Fruit fly (Drosophila melanogaster): ENCODE measurements around the gene CG1840.

Gene CG1840

dm6 chrX:11858439-11858813, 29.7 kb upstream of the CG1840 start:
- no peak for TF ChIP-seq CG17806 (tag; optimal IDR thresholded peaks at IDR 0.05)
- TF ChIP-seq CG32121 (GFP tag; IDR thresholded peaks at IDR 0.05), result no peak
- no peak for TF ChIP-seq rn (GFP tag; IDR thresholded peaks at IDR 0.05)
- TF ChIP-seq CG15710 (tag; optimal IDR thresholded peaks at IDR 0.05), result no peak
- no peak for TF ChIP-seq CG4496 (GFP tag; IDR thresholded peaks at IDR 0.05)
- TF ChIP-seq CG14655 (GFP tag; optimal IDR thresholded peaks at IDR 0.05), result no peak
- no peak for TF ChIP-seq CG34367 (tag; optimal IDR thresholded peaks at IDR 0.05)
- no peak for TF ChIP-seq Snoo (tag; optimal IDR thresholded peaks at IDR 0.05)
- TF ChIP-seq EcR (GFP tag; optimal IDR thresholded peaks at IDR 0.05), result no peak

dm6 chrX:11868866-11869265, 19.3 kb upstream of the CG1840 start, which contains the start of the genes Nrd1 and CG1847:
Gene Nrd1 (minus strand): TSS chrX:11868893.
Gene CG1847 (plus strand): TSS chrX:11869170.
- no peak for TF ChIP-seq CG12605 (GFP tag; IDR thresholded peaks at IDR 0.05)
- no peak for TF ChIP-seq Ets98B (GFP tag; IDR thresholded peaks at IDR 0.05)
- TF ChIP-seq CG10348 (GFP tag; IDR thresholded peaks at IDR 0.05), result no peak
- no peak for TF ChIP-seq gl (tag; optimal IDR thresholded peaks at IDR 0.05)
- no peak for TF ChIP-seq D1 (tag; optimal IDR thresholded peaks at IDR 0.05)

- TF ChIP-seq CG17806 (tag; optimal IDR thresholded peaks at IDR 0.05), result no peak
Measured at dm6 chrX:11872517-11872916, 15.6 kb upstream of the CG1840 start, which contains the start of gene BORCS5. Gene BORCS5 (minus strand): TSS chrX:11872779.

dm6 chrX:11873116-11873515, 15.0 kb upstream of the CG1840 start, which contains the start of gene CG15739:
Gene CG15739 (plus strand): TSS chrX:11873319.
- TF ChIP-seq CG12605 (GFP tag; IDR thresholded peaks at IDR 0.05) (no peak), gl (tag; optimal IDR thresholded peaks at IDR 0.05) (no peak), CG13204 (GFP tag; optimal IDR thresholded peaks at IDR 0.05) (no peak), Snoo (tag; optimal IDR thresholded peaks at IDR 0.05) (no peak), CG8159 (tag; optimal IDR thresholded peaks at IDR 0.05) (no peak), CG14655 (GFP tag; optimal IDR thresholded peaks at IDR 0.05) (no peak), CG15710 (tag; optimal IDR thresholded peaks at IDR 0.05) (no peak), Pif1A (GFP tag; optimal IDR thresholded peaks at IDR 0.05) (no peak), D1 (tag; optimal IDR thresholded peaks at IDR 0.05) (no peak), Pif1B (GFP tag; optimal IDR thresholded peaks at IDR 0.05) (no peak), EcR (GFP tag; optimal IDR thresholded peaks at IDR 0.05) (no peak), rn (GFP tag; IDR thresholded peaks at IDR 0.05) (no peak), CG34367 (tag; optimal IDR thresholded peaks at IDR 0.05) (no peak), CG32121 (GFP tag; IDR thresholded peaks at IDR 0.05) (no peak), fd96Ca (GFP tag; IDR thresholded peaks at IDR 0.05) (no peak)

dm6 chrX:11875146-11875830, 12.9 kb upstream of the CG1840 start:
- TF ChIP-seq fd96Ca (GFP tag; IDR thresholded peaks at IDR 0.05) (no peak), EcR (GFP tag; optimal IDR thresholded peaks at IDR 0.05) (no peak), gl (tag; optimal IDR thresholded peaks at IDR 0.05) (no peak), CG12605 (GFP tag; IDR thresholded peaks at IDR 0.05) (no peak), CG32121 (GFP tag; IDR thresholded peaks at IDR 0.05) (no peak), CG9948 (tag; optimal IDR thresholded peaks at IDR 0.05) (no peak), CG8159 (tag; optimal IDR thresholded peaks at IDR 0.05) (no peak), CG4496 (GFP tag; IDR thresholded peaks at IDR 0.05) (no peak), CG13204 (GFP tag; optimal IDR thresholded peaks at IDR 0.05) (no peak), Ets98B (GFP tag; IDR thresholded peaks at IDR 0.05) (no peak), Pif1A (GFP tag; optimal IDR thresholded peaks at IDR 0.05) (no peak), CG34367 (tag; optimal IDR thresholded peaks at IDR 0.05) (no peak), Pif1B (GFP tag; optimal IDR thresholded peaks at IDR 0.05) (no peak)

dm6 chrX:11877165-11877564, 11.0 kb upstream of the CG1840 start, which contains the start of gene CG10352:
Gene CG10352 (minus strand): TSS chrX:11877168.
- TF ChIP-seq CG4496 (GFP tag; IDR thresholded peaks at IDR 0.05) (peak; percentile 61), rn (GFP tag; IDR thresholded peaks at IDR 0.05) (no peak), D1 (tag; optimal IDR thresholded peaks at IDR 0.05) (no peak), CG14655 (GFP tag; optimal IDR thresholded peaks at IDR 0.05) (no peak), Pif1A (GFP tag; optimal IDR thresholded peaks at IDR 0.05) (no peak), CG32121 (GFP tag; IDR thresholded peaks at IDR 0.05) (0 out of 2 replicates have a peak, but pooled peaks have one; percentile 35), CG8301 (tag; optimal IDR thresholded peaks at IDR 0.05) (no peak), Pif1B (GFP tag; optimal IDR thresholded peaks at IDR 0.05) (no peak), gl (tag; optimal IDR thresholded peaks at IDR 0.05) (no peak), fd96Ca (GFP tag; IDR thresholded peaks at IDR 0.05) (peak; percentile 44; the same call in 1 of the 3 replicates), CG15710 (tag; optimal IDR thresholded peaks at IDR 0.05) (no peak), CG13204 (GFP tag; optimal IDR thresholded peaks at IDR 0.05) (no peak), Ets98B (GFP tag; IDR thresholded peaks at IDR 0.05) (no peak), CG10348 (GFP tag; IDR thresholded peaks at IDR 0.05) (no peak), Snoo (tag; optimal IDR thresholded peaks at IDR 0.05) (no peak), CG12605 (GFP tag; IDR thresholded peaks at IDR 0.05) (no peak), EcR (GFP tag; optimal IDR thresholded peaks at IDR 0.05) (no peak), CG8159 (tag; optimal IDR thresholded peaks at IDR 0.05) (no peak)

dm6 chrX:11881686-11882085, 6.5 kb upstream of the CG1840 start:
- TF ChIP-seq CG4496 (GFP tag; IDR thresholded peaks at IDR 0.05), result no peak
- TF ChIP-seq D1 (tag; optimal IDR thresholded peaks at IDR 0.05), result no peak
- TF ChIP-seq CG14655 (GFP tag; optimal IDR thresholded peaks at IDR 0.05), result no peak
- TF ChIP-seq EcR (GFP tag; optimal IDR thresholded peaks at IDR 0.05), result no peak
- TF ChIP-seq gl (tag; optimal IDR thresholded peaks at IDR 0.05), result peak; percentile 33
- TF ChIP-seq CG10348 (GFP tag; IDR thresholded peaks at IDR 0.05), result no peak
